Worm (Caenorhabditis elegans): Measurements from ENCODE around the gene ech-9.

- TF ChIP-seq ztf-4 (tag; optimal IDR thresholded peaks at IDR 0.05), result no peak
- no peak for TF ChIP-seq ama-1 (optimal IDR thresholded peaks at IDR 0.05)
- no peak for TF ChIP-seq snpc-4 (tag; optimal IDR thresholded peaks at IDR 0.05)
- TF ChIP-seq mdl-1 (tag; optimal IDR thresholded peaks at IDR 0.05), result no peak
- TF ChIP-seq sma-9 (GFP tag; optimal IDR thresholded peaks at IDR 0.05), result no peak
- TF ChIP-seq sma-9 (tag; optimal IDR thresholded peaks at IDR 0.05), result no peak
Measured at ce11 chrIV:10239045-10239444, 3.9 kb upstream of the ech-9 start, which contains the start of gene ech-8.

Measured in whole organism, L2 larva.